Fruit fly (Drosophila melanogaster) whole organism, embryonic: Measurements from ENCODE around the gene anox.

Experiments
- Aef1 ChIP-seq: fragments of 200-800 bp; sonication (Bioruptor generic); IDR thresholded peaks from 3 replicates; pipeline ENCODE4 v1.3.6; 2022; ENCODE audit warnings: missing biosample characterization, missing genetic modification characterization
- Bteb2 ChIP-seq: fragments of 200-800 bp; sonication (Bioruptor generic); optimal IDR thresholded peaks from 2 replicates; lab custom pipeline; 2016; ENCODE audit warnings: missing biosample characterization, missing genetic modification characterization
- CG10209 ChIP-seq: fragments of 200-800 bp; sonication (Bioruptor generic); optimal IDR thresholded peaks from 3 replicates; lab custom pipeline; 2017; ENCODE audit warnings: missing biosample characterization, mild to moderate bottlenecking, missing genetic modification characterization, missing genetic modification reagents
- CG11560 ChIP-seq: fragments of 200-800 bp; sonication (Bioruptor generic); IDR thresholded peaks from 3 replicates; pipeline ENCODE4 v1.3.6; 2022; ENCODE audit warnings: missing biosample characterization, missing genetic modification characterization
- CG11696 ChIP-seq: fragments of 200-800 bp; sonication (Bioruptor generic); IDR thresholded peaks from 2 replicates; pipeline ENCODE4 v1.3.6; 2022; ENCODE audit warnings: missing biosample characterization, missing genetic modification characterization
- CG15479 ChIP-seq: fragments of 200-800 bp; sonication (Bioruptor generic); optimal IDR thresholded peaks from 3 replicates; lab custom pipeline; 2019; ENCODE audit warnings: missing biosample characterization, mild to moderate bottlenecking, missing genetic modification characterization, moderate library complexity
- CG16813 ChIP-seq: fragments of 200-800 bp; sonication (Bioruptor generic); IDR thresholded peaks from 3 replicates; pipeline ENCODE4 v1.3.6; 2022; ENCODE audit warnings: missing biosample characterization, missing genetic modification characterization; ENCODE audit not compliant: partially characterized antibody
- CG16815 ChIP-seq: fragments of 200-800 bp; sonication (Bioruptor generic); optimal IDR thresholded peaks from 3 replicates; lab custom pipeline; 2017; ENCODE audit warnings: missing biosample characterization, mild to moderate bottlenecking, missing genetic modification characterization
- CG18011 ChIP-seq: fragments of 200-800 bp; sonication (Bioruptor generic); optimal IDR thresholded peaks from 2 replicates; lab custom pipeline; 2017; ENCODE audit warnings: missing biosample characterization, missing genetic modification characterization, mild to moderate bottlenecking, moderate library complexity, missing genotype
- CG2129 ChIP-seq: fragments of 200-800 bp; sonication (Bioruptor generic); IDR thresholded peaks from 2 replicates; pipeline ENCODE4 v1.3.6; 2022; ENCODE audit warnings: missing biosample characterization, missing genetic modification characterization; ENCODE audit not compliant: partially characterized antibody
- CG2202 ChIP-seq: fragments of 200-800 bp; sonication (Bioruptor generic); optimal IDR thresholded peaks from 2 replicates; lab custom pipeline; 2018; ENCODE audit warnings: missing biosample characterization, mild to moderate bottlenecking, missing genetic modification characterization
- CG3163 ChIP-seq: fragments of 200-800 bp; sonication (Bioruptor generic); optimal IDR thresholded peaks from 3 replicates; lab custom pipeline; 2016; ENCODE audit warnings: missing biosample characterization, missing genetic modification characterization
- CG32772 ChIP-seq: fragments of 200-800 bp; sonication (Bioruptor generic); IDR thresholded peaks from 2 replicates; pipeline ENCODE4 v1.3.6; 2022; ENCODE audit warnings: missing biosample characterization, missing genetic modification characterization
- CG4820 ChIP-seq: fragments of 200-800 bp; sonication (Bioruptor generic); optimal IDR thresholded peaks from 3 replicates; lab custom pipeline; 2016; ENCODE audit warnings: missing biosample characterization, missing genetic modification characterization
- CG4854 ChIP-seq: fragments of 200-800 bp; sonication (Bioruptor generic); optimal IDR thresholded peaks from 2 replicates; lab custom pipeline; 2016; ENCODE audit warnings: missing biosample characterization, missing genetic modification characterization, inconsistent platforms
- CG5180 ChIP-seq: fragments of 200-800 bp; sonication (Bioruptor generic); optimal IDR thresholded peaks from 3 replicates; lab custom pipeline; 2017; ENCODE audit warnings: missing biosample characterization, missing genetic modification characterization, mild to moderate bottlenecking, moderate library complexity, missing genetic modification reagents
- CG5245 ChIP-seq: fragments of 200-800 bp; sonication (Bioruptor generic); optimal IDR thresholded peaks from 3 replicates; lab custom pipeline; 2016; ENCODE audit warnings: missing biosample characterization, missing genetic modification characterization
- CG5953 ChIP-seq: fragments of 200-800 bp; sonication (Bioruptor generic); IDR thresholded peaks from 2 replicates; pipeline ENCODE4 v1.3.6; 2022; ENCODE audit warnings: missing biosample characterization, missing genetic modification characterization
- CG8290 ChIP-seq, 3 experiments: fragments of 200-800 bp; sonication (Bioruptor generic); optimal IDR thresholded peaks; 2 replicates each; lab custom pipeline; 2016 to 2019; ENCODE audit warnings: missing biosample characterization in 3 of 3, missing genetic modification characterization in 3 of 3, mild to moderate bottlenecking in 2 of 3, moderate library complexity in 1 of 3
- CG8388 ChIP-seq: fragments of 200-800 bp; sonication (Bioruptor generic); optimal IDR thresholded peaks from 2 replicates; lab custom pipeline; 2019; ENCODE audit warnings: missing biosample characterization, mild to moderate bottlenecking, missing genetic modification characterization, moderate library complexity
- CG9727 ChIP-seq: fragments of 200-800 bp; sonication (Bioruptor generic); optimal IDR thresholded peaks from 3 replicates; lab custom pipeline; 2017; ENCODE audit warnings: missing biosample characterization, mild to moderate bottlenecking, missing genetic modification characterization
- CG9817 ChIP-seq: fragments of 200-800 bp; sonication (Bioruptor generic); optimal IDR thresholded peaks from 2 replicates; lab custom pipeline; 2018; ENCODE audit warnings: missing biosample characterization, mild to moderate bottlenecking, missing genetic modification characterization, moderate library complexity
- CG9876 ChIP-seq: fragments of 200-800 bp; sonication (Bioruptor generic); optimal IDR thresholded peaks from 2 replicates; lab custom pipeline; 2016; ENCODE audit warnings: missing biosample characterization, missing genetic modification characterization
- Dbx ChIP-seq: fragments of 200-800 bp; sonication (Bioruptor generic); IDR thresholded peaks from 3 replicates; pipeline ENCODE4 v1.3.6; 2022; ENCODE audit warnings: missing biosample characterization, missing genetic modification characterization
- Dll ChIP-seq: fragments of 200-800 bp; sonication (Bioruptor generic); IDR thresholded peaks from 4 replicates; pipeline ENCODE4 v1.3.6; 2022; ENCODE audit warnings: missing biosample characterization, missing genetic modification characterization; ENCODE audit not compliant: partially characterized antibody
- H15 ChIP-seq: fragments of 200-800 bp; sonication (Bioruptor generic); IDR thresholded peaks from 3 replicates; pipeline ENCODE4 v1.3.6; 2022; ENCODE audit warnings: missing biosample characterization, missing genetic modification characterization
- Meics ChIP-seq: fragments of 200-800 bp; sonication (Bioruptor generic); optimal IDR thresholded peaks from 2 replicates; lab custom pipeline; 2017; ENCODE audit warnings: missing biosample characterization, mild to moderate bottlenecking, missing genetic modification characterization
- Mes4 ChIP-seq: fragments of 200-800 bp; sonication (Bioruptor generic); optimal IDR thresholded peaks from 2 replicates; lab custom pipeline; 2016; ENCODE audit warnings: missing biosample characterization, missing genetic modification characterization
- Rfx ChIP-seq: fragments of 200-800 bp; sonication (Bioruptor generic); IDR thresholded peaks from 2 replicates; pipeline ENCODE4 v1.3.6; 2022; ENCODE audit warnings: missing biosample characterization, missing genetic modification characterization
- Rx ChIP-seq: fragments of 200-800 bp; sonication (Bioruptor generic); IDR thresholded peaks from 2 replicates; pipeline ENCODE4 v1.3.6; 2022; ENCODE audit warnings: missing biosample characterization, missing genetic modification characterization
- Side ChIP-seq: fragments of 200-800 bp; sonication (Bioruptor generic); optimal IDR thresholded peaks from 2 replicates; lab custom pipeline; 2016; ENCODE audit warnings: missing biosample characterization, missing genetic modification characterization
- Sin3A ChIP-seq: fragments of >200 bp; optimal IDR thresholded peaks from 2 replicates; lab custom pipeline; 2018
- Sry-δ ChIP-seq: fragments of 200-800 bp; sonication (Bioruptor generic); optimal IDR thresholded peaks from 2 replicates; lab custom pipeline; 2016; ENCODE audit warnings: missing biosample characterization, missing genetic modification characterization
- TFAM ChIP-seq: fragments of 200-800 bp; sonication (Bioruptor generic); optimal IDR thresholded peaks from 2 replicates; lab custom pipeline; 2017; ENCODE audit warnings: missing biosample characterization, missing genetic modification characterization, inconsistent platforms
- ase ChIP-seq: fragments of 200-800 bp; sonication (Bioruptor generic); IDR thresholded peaks from 3 replicates; pipeline ENCODE4 v1.3.6; 2022; ENCODE audit warnings: missing biosample characterization, missing genetic modification characterization
- az2 ChIP-seq: fragments of 200-800 bp; sonication (Bioruptor generic); optimal IDR thresholded peaks from 3 replicates; lab custom pipeline; 2016; ENCODE audit warnings: missing biosample characterization, missing genetic modification characterization
- bigmax ChIP-seq: fragments of 200-800 bp; sonication (Bioruptor generic); optimal IDR thresholded peaks from 2 replicates; lab custom pipeline; 2018; ENCODE audit warnings: missing biosample characterization, mild to moderate bottlenecking, missing genetic modification characterization
- eyg ChIP-seq: fragments of 200-800 bp; sonication (Bioruptor generic); optimal IDR thresholded peaks from 3 replicates; lab custom pipeline; 2016; ENCODE audit warnings: missing biosample characterization, missing genetic modification characterization
- fd96Cb ChIP-seq: fragments of 200-800 bp; sonication (Bioruptor generic); optimal IDR thresholded peaks from 2 replicates; lab custom pipeline; 2018; ENCODE audit warnings: missing biosample characterization, mild to moderate bottlenecking, missing genetic modification characterization, moderate library complexity
- gem ChIP-seq: fragments of 200-800 bp; sonication (Bioruptor generic); optimal IDR thresholded peaks from 2 replicates; lab custom pipeline; 2019; ENCODE audit warnings: missing biosample characterization, mild to moderate bottlenecking, missing genetic modification characterization, moderate library complexity
- grau ChIP-seq: fragments of 200-800 bp; optimal IDR thresholded peaks from 3 replicates; lab custom pipeline; 2019; ENCODE audit warnings: missing biosample characterization, mild to moderate bottlenecking, missing genetic modification characterization, moderate library complexity
- ham ChIP-seq: fragments of 200-800 bp; sonication (Bioruptor generic); IDR thresholded peaks from 2 replicates; pipeline ENCODE4 v1.3.6; 2022; ENCODE audit warnings: missing biosample characterization, missing genetic modification characterization
- ind ChIP-seq: fragments of 200-800 bp; sonication (Bioruptor generic); optimal IDR thresholded peaks from 3 replicates; lab custom pipeline; 2016; ENCODE audit warnings: missing biosample characterization, missing genetic modification characterization
- jigr1 ChIP-seq: fragments of 200-800 bp; sonication (Bioruptor generic); IDR thresholded peaks from 3 replicates; pipeline ENCODE4 v1.3.6; 2022; ENCODE audit warnings: missing biosample characterization, missing genetic modification characterization
- klu ChIP-seq: fragments of 200-800 bp; sonication (Bioruptor generic); IDR thresholded peaks from 2 replicates; pipeline ENCODE4 v1.3.6; 2022; ENCODE audit warnings: missing biosample characterization, missing genetic modification characterization
- pum ChIP-seq: fragments of 200-800 bp; sonication (Bioruptor generic); optimal IDR thresholded peaks from 2 replicates; lab custom pipeline; 2016; ENCODE audit warnings: missing biosample characterization, missing genetic modification characterization
- schlank ChIP-seq: fragments of 200-800 bp; sonication (Bioruptor generic); optimal IDR thresholded peaks from 2 replicates; lab custom pipeline; 2018; ENCODE audit warnings: missing biosample characterization, mild to moderate bottlenecking, missing genetic modification characterization
- sisA ChIP-seq: fragments of 200-800 bp; sonication (Bioruptor generic); IDR thresholded peaks from 2 replicates; pipeline ENCODE4 v1.3.6; 2022; ENCODE audit warnings: missing biosample characterization, missing genetic modification characterization
- sr ChIP-seq: fragments of 200-800 bp; sonication (Bioruptor generic); IDR thresholded peaks from 3 replicates; pipeline ENCODE4 v1.3.6; 2022; ENCODE audit warnings: missing biosample characterization, missing genetic modification characterization
- ttk ChIP-seq: fragments of 200-800 bp; sonication (Bioruptor generic); IDR thresholded peaks from 2 replicates; pipeline ENCODE4 v2.1.2; 2022; ENCODE audit warnings: missing biosample characterization, missing genetic modification characterization
- yki ChIP-seq: fragments of >200 bp; optimal IDR thresholded peaks from 3 replicates; lab custom pipeline; 2018
- zfh1 ChIP-seq: fragments of 200-800 bp; sonication (Bioruptor generic); IDR thresholded peaks from 3 replicates; pipeline ENCODE4 v1.3.6; 2022; ENCODE audit warnings: missing biosample characterization, missing genetic modification characterization

The anox gene

dm6 chrX:21368410-21368918 is 49.4 kb upstream of the anox start (continued):
- 0 out of 3 replicates have a peak, but pooled peaks have one; percentile 21 for TF ChIP-seq ase
- TF ChIP-seq CG16815 (GFP tag; lab: Kevin White, UChicago): no peak
- no peak for TF ChIP-seq pum
- no peak for TF ChIP-seq CG4820 (GFP tag; lab: Kevin White, UChicago)
- TF ChIP-seq eyg: no peak
- no peak for TF ChIP-seq CG4854 (GFP tag; lab: Kevin White, UChicago)
- TF ChIP-seq H15 (GFP tag; lab: Robert Waterston, UW): no peak
- 0 out of 2 replicates have a peak, but pooled peaks have one; percentile 7 for TF ChIP-seq CG32772
- no peak for TF ChIP-seq ham (GFP tag; lab: Robert Waterston, UW)
- TF ChIP-seq CG15479 (GFP tag; lab: Kevin White, UChicago): no peak
- no peak for TF ChIP-seq CG5180 (GFP tag; lab: Kevin White, UChicago)
- TF ChIP-seq Dbx (GFP tag; lab: Robert Waterston, UW): no peak
- no peak for TF ChIP-seq Dll (GFP tag; lab: Robert Waterston, UW)
- no peak for TF ChIP-seq schlank
- no peak for TF ChIP-seq zfh1
- TF ChIP-seq CG9727: no peak
- TF ChIP-seq Rx: no peak
- TF ChIP-seq CG5245: no peak
- no peak for TF ChIP-seq TFAM
- no peak for TF ChIP-seq ttk (GFP tag; lab: Robert Waterston, UW)
- TF ChIP-seq Aef1: 0 out of 3 replicates have a peak, but pooled peaks have one; percentile 23
- TF ChIP-seq yki (lab: Kevin White, UChicago): no peak
- TF ChIP-seq sr (GFP tag; lab: Robert Waterston, UW): no peak
- no peak for TF ChIP-seq Side (GFP tag; lab: Kevin White, UChicago)
- TF ChIP-seq bigmax: peak; percentile 94
- no peak for TF ChIP-seq az2 (GFP tag; lab: Kevin White, UChicago)
- TF ChIP-seq CG10209 (GFP tag; lab: Kevin White, UChicago): no peak
- peak; percentile 27; the same call in 1 of the 2 replicates for TF ChIP-seq Rfx
- TF ChIP-seq Sin3A (lab: Kevin White, UChicago): no peak
- TF ChIP-seq CG2202 (tag; lab: Kevin White, UChicago): no peak
- TF ChIP-seq CG8388 (GFP tag; lab: Kevin White, UChicago): no peak
- TF ChIP-seq fd96Cb (tag; lab: Kevin White, UChicago): no peak
- TF ChIP-seq CG5953 (GFP tag; lab: Robert Waterston, UW): no peak
- TF ChIP-seq CG9817 (tag; lab: Kevin White, UChicago): no peak
- TF ChIP-seq Mes4 (GFP tag; lab: Kevin White, UChicago): no peak
- no peak for TF ChIP-seq CG16813 (GFP tag; lab: Robert Waterston, UW)
- TF ChIP-seq CG11696 (GFP tag; lab: Robert Waterston, UW): no peak
- no peak for TF ChIP-seq CG3163
- no peak for TF ChIP-seq grau (tag; lab: Kevin White, UChicago)
- TF ChIP-seq sisA: no peak
- no peak for TF ChIP-seq ind (GFP tag; lab: Kevin White, UChicago)
- TF ChIP-seq Bteb2 (GFP tag; lab: Kevin White, UChicago): no peak
- TF ChIP-seq CG8290 (GFP tag; optimal IDR thresholded peaks at IDR 0.05; lab: Kevin White, UChicago): no peak
- TF ChIP-seq CG8290 (tag; optimal IDR thresholded peaks at IDR 0.05; lab: Kevin White, UChicago): peak in 1 of 2 experiments; percentile 56
- no peak for TF ChIP-seq gem (tag; lab: Kevin White, UChicago)
- no peak for TF ChIP-seq jigr1 (GFP tag; lab: Robert Waterston, UW)
- TF ChIP-seq klu (GFP tag; lab: Robert Waterston, UW): no peak
- no peak for TF ChIP-seq CG18011 (GFP tag; lab: Kevin White, UChicago)
- no peak for TF ChIP-seq Meics (GFP tag; lab: Kevin White, UChicago)
- no peak for TF ChIP-seq CG11560 (tag; lab: Robert Waterston, UW)
- TF ChIP-seq CG2129 (GFP tag; lab: Robert Waterston, UW): no peak
- TF ChIP-seq CG9876 (GFP tag; lab: Kevin White, UChicago): no peak
- TF ChIP-seq Sry-δ: peak; percentile 35
